Fruit fly (Drosophila melanogaster): Measurements from ENCODE around the gene Cpr67B.

Gene Cpr67B

dm6 chr3L:9377198-9378035 lies 27.2 kb upstream of the Cpr67B start, which contains the start of gene Hsp26 (continued):
- TF ChIP-seq CG2712 (tag; optimal IDR thresholded peaks at IDR 0.05): peak; percentile 89
- no peak for TF ChIP-seq CkIIα-i1 (GFP tag; IDR thresholded peaks at IDR 0.05)
- peak; percentile 77 for TF ChIP-seq esg (GFP tag; conservative IDR thresholded peaks at IDR 0.05)
- peak; percentile 72 for TF ChIP-seq CG33213 (GFP tag; optimal IDR thresholded peaks at IDR 0.05)
- TF ChIP-seq pum (GFP tag; optimal IDR thresholded peaks at IDR 0.05): peak; percentile 81
- TF ChIP-seq h (optimal IDR thresholded peaks at IDR 0.05): no peak
- peak; percentile 75 for TF ChIP-seq cwo (GFP tag; optimal IDR thresholded peaks at IDR 0.05)
- peak; percentile 67 for TF ChIP-seq Atf-2 (GFP tag; optimal IDR thresholded peaks at IDR 0.05)
- peak; percentile 42 for TF ChIP-seq ERR (GFP tag; optimal IDR thresholded peaks at IDR 0.05)
- TF ChIP-seq ash1 (GFP tag; optimal IDR thresholded peaks at IDR 0.05): no peak
- peak; percentile 74 for TF ChIP-seq jumu (GFP tag; optimal IDR thresholded peaks at IDR 0.05)
- TF ChIP-seq grau (tag; optimal IDR thresholded peaks at IDR 0.05): peak; percentile 84
- TF ChIP-seq Hsf (GFP tag; optimal IDR thresholded peaks at IDR 0.05): peak; percentile 87
- no peak; the same call in 1 of the 2 replicates for TF ChIP-seq CG16779 (GFP tag; IDR thresholded peaks at IDR 0.05)
- peak; percentile 85 for TF ChIP-seq CG17385 (GFP tag; optimal IDR thresholded peaks at IDR 0.05)
- TF ChIP-seq so (GFP tag; IDR thresholded peaks at IDR 0.05): peak; percentile 92
- no peak for TF ChIP-seq pros (GFP tag; optimal IDR thresholded peaks at IDR 0.05)
- peak; percentile 58; the same call in 1 of the 2 replicates for TF ChIP-seq dimm (GFP tag; IDR thresholded peaks at IDR 0.05)
- peak; percentile 63 for TF ChIP-seq CG12299 (tag; optimal IDR thresholded peaks at IDR 0.05)
- TF ChIP-seq CG14710 (tag; optimal IDR thresholded peaks at IDR 0.05): peak; percentile 69
- no peak; the same call in 1 of the 2 replicates for TF ChIP-seq CG13287 (GFP tag; IDR thresholded peaks at IDR 0.05; ENCODE audit: partially characterized antibody)
- peak; percentile 98 for TF ChIP-seq Med (GFP tag)
- TF ChIP-seq CG13424 (tag; optimal IDR thresholded peaks at IDR 0.05): peak; percentile 87
- TF ChIP-seq CG1529 (GFP tag; optimal IDR thresholded peaks at IDR 0.05): peak; percentile 81
- peak; percentile 42; the same call in 1 of the 2 replicates for TF ChIP-seq MBD-R2 (GFP tag; IDR thresholded peaks at IDR 0.05)
- peak; percentile 77 for TF ChIP-seq run (tag; optimal IDR thresholded peaks at IDR 0.05)
- TF ChIP-seq CG1233 (GFP tag; optimal IDR thresholded peaks at IDR 0.05): peak; percentile 78
- TF ChIP-seq CG12236 (GFP tag; optimal IDR thresholded peaks at IDR 0.05): peak; percentile 69
- peak; percentile 74 for TF ChIP-seq CG9727 (GFP tag; optimal IDR thresholded peaks at IDR 0.05)
- TF ChIP-seq CG12942 (GFP tag; optimal IDR thresholded peaks at IDR 0.05): peak; percentile 77
- TF ChIP-seq Atf3 (GFP tag; optimal IDR thresholded peaks at IDR 0.05): peak; percentile 80
- no peak for TF ChIP-seq CG14965 (GFP tag; optimal IDR thresholded peaks at IDR 0.05; ENCODE audit: borderline replicate concordance)
- TF ChIP-seq CG8388 (GFP tag; optimal IDR thresholded peaks at IDR 0.05): peak; percentile 87
- peak; percentile 70 for TF ChIP-seq org-1 (GFP tag; optimal IDR thresholded peaks at IDR 0.05)
- TF ChIP-seq ewg (GFP tag; optimal IDR thresholded peaks at IDR 0.05): peak; percentile 93
- no peak for TF ChIP-seq HLH4C (GFP tag; IDR thresholded peaks at IDR 0.05; ENCODE audit: partially characterized antibody)
- peak; percentile 75 for TF ChIP-seq Chrac-16 (GFP tag; optimal IDR thresholded peaks at IDR 0.05)
- TF ChIP-seq CG30431 (GFP tag; optimal IDR thresholded peaks at IDR 0.05): peak; percentile 18
- peak; percentile 75 for TF ChIP-seq cato (GFP tag; optimal IDR thresholded peaks at IDR 0.05; ENCODE audit: borderline replicate concordance)
- peak; percentile 93 for TF ChIP-seq row (GFP tag; IDR thresholded peaks at IDR 0.05)
- TF ChIP-seq Doc3 (GFP tag; IDR thresholded peaks at IDR 0.05; ENCODE audit: partially characterized antibody): no peak
- TF ChIP-seq gsb-n (tag; optimal IDR thresholded peaks at IDR 0.05): peak; percentile 84
- no peak for TF ChIP-seq pzg (GFP tag; optimal IDR thresholded peaks at IDR 0.05)
- peak; percentile 60 for TF ChIP-seq luna (GFP tag; optimal IDR thresholded peaks at IDR 0.05)
- TF ChIP-seq mld (GFP tag; IDR thresholded peaks at IDR 0.05; ENCODE audit: partially characterized antibody): no peak
- TF ChIP-seq Hmx (GFP tag; optimal IDR thresholded peaks at IDR 0.05): peak; percentile 55
- TF ChIP-seq ato (GFP tag; IDR thresholded peaks at IDR 0.05; ENCODE audit: partially characterized antibody): no peak
- peak; percentile 30 for TF ChIP-seq dmrt11E (tag; optimal IDR thresholded peaks at IDR 0.05)
- TF ChIP-seq ind (GFP tag; optimal IDR thresholded peaks at IDR 0.05): peak; percentile 69
